Worm (Caenorhabditis elegans) whole organism, young adult: ENCODE results near the gene ttr-5.

Source experiments
- B0035.1 ChIP-seq: sonication (generic microtip); optimal IDR thresholded peaks from 2 replicates; lab custom pipeline; 2016; ENCODE audit warnings: missing genetic modification characterization, mild to moderate bottlenecking, missing compliant biosample characterization, missing genotype, missing genetic modification reagents
- F52B5.7 ChIP-seq: sonication (generic microtip); optimal IDR thresholded peaks from 2 replicates; lab custom pipeline; 2016; ENCODE audit warnings: mild to moderate bottlenecking, missing genetic modification characterization, missing compliant biosample characterization
- T26A5.8 ChIP-seq: sonication (generic microtip); optimal IDR thresholded peaks from 2 replicates; lab custom pipeline; 2016; ENCODE audit warnings: missing genetic modification characterization, missing compliant biosample characterization
- Y67H2A.10 ChIP-seq: fragments of 200-800 bp; sonication (Bioruptor generic); conservative IDR thresholded peaks from 2 replicates; pipeline ENCODE4 v1.3.6; 2022; ENCODE audit warnings: missing genetic modification reagents, missing genetic modification characterization, missing compliant biosample characterization
- Y79H2A.3 ChIP-seq: fragments of 200-800 bp; sonication (Bioruptor generic); conservative IDR thresholded peaks from 2 replicates; pipeline ENCODE4 v1.3.6; 2022; ENCODE audit warnings: missing genetic modification reagents, missing genetic modification characterization, missing compliant biosample characterization
- atf-7 ChIP-seq: sonication (generic microtip); optimal IDR thresholded peaks from 2 replicates; lab custom pipeline; 2017; ENCODE audit warnings: mild to moderate bottlenecking, missing genetic modification characterization, missing compliant biosample characterization
- bed-1 ChIP-seq: fragments of 200-800 bp; sonication (Bioruptor generic); IDR thresholded peaks from 2 replicates; pipeline ENCODE4 v1.3.6; 2022; ENCODE audit warnings: missing genetic modification reagents, missing genetic modification characterization, missing compliant biosample characterization
- ceh-40 ChIP-seq: fragments of 200-800 bp; sonication (Bioruptor generic); IDR thresholded peaks from 2 replicates; pipeline ENCODE4 v1.3.6; 2022; ENCODE audit warnings: missing genetic modification characterization, missing compliant biosample characterization
- ceh-58 ChIP-seq: fragments of 200-800 bp; sonication (Bioruptor generic); IDR thresholded peaks from 2 replicates; pipeline ENCODE4 v1.3.6; 2022; ENCODE audit warnings: missing genetic modification characterization, missing compliant biosample characterization
- egl-18 ChIP-seq: fragments of 200-800 bp; sonication (Bioruptor generic); IDR thresholded peaks from 2 replicates; pipeline ENCODE4 v1.3.6; 2022; ENCODE audit warnings: missing genetic modification reagents, missing genetic modification characterization, missing compliant biosample characterization
- ekl-4 ChIP-seq: fragments of 200-800 bp; sonication (Bioruptor generic); IDR thresholded peaks from 2 replicates; pipeline ENCODE4 v1.3.6; 2022; ENCODE audit warnings: missing genetic modification reagents, missing genetic modification characterization, missing compliant biosample characterization
- ets-4 ChIP-seq: fragments of 200-800 bp; sonication (Bioruptor generic); optimal IDR thresholded peaks from 2 replicates; lab custom pipeline; 2018; ENCODE audit warnings: mild to moderate bottlenecking, missing genetic modification characterization, missing compliant biosample characterization
- fkh-3 ChIP-seq: sonication (generic microtip); optimal IDR thresholded peaks from 2 replicates; lab custom pipeline; 2016; ENCODE audit warnings: mild to moderate bottlenecking, missing genetic modification characterization, missing compliant biosample characterization
- hlh-12 ChIP-seq: sonication (generic microtip); optimal IDR thresholded peaks from 2 replicates; lab custom pipeline; 2016; ENCODE audit warnings: missing genetic modification characterization, missing compliant biosample characterization
- hlh-26 ChIP-seq: fragments of 200-800 bp; sonication (Bioruptor generic); conservative IDR thresholded peaks from 2 replicates; pipeline ENCODE4 v1.3.6; 2022; ENCODE audit warnings: missing genetic modification reagents, missing genetic modification characterization, missing compliant biosample characterization
- hsf-1 ChIP-seq: fragments of 200-800 bp; sonication (Bioruptor generic); IDR thresholded peaks from 2 replicates; pipeline ENCODE4 v1.3.6; 2022; ENCODE audit warnings: missing genetic modification reagents, missing genetic modification characterization, missing compliant biosample characterization
- lag-1 ChIP-seq: fragments of 200-800 bp; sonication (Bioruptor generic); IDR thresholded peaks from 2 replicates; pipeline ENCODE4 v1.3.6; 2022; ENCODE audit warnings: missing genetic modification reagents, missing genetic modification characterization, missing compliant biosample characterization
- let-526 ChIP-seq: fragments of 200-800 bp; sonication (Bioruptor generic); IDR thresholded peaks from 2 replicates; pipeline ENCODE4 v1.3.6; 2022; ENCODE audit warnings: missing genetic modification reagents, missing genetic modification characterization, missing compliant biosample characterization
- let-607 ChIP-seq, 2 experiments: fragments of 200-800 bp in 1 of 2; sonication (Bioruptor generic) in 1 of 2; sonication (generic microtip) in 1 of 2; optimal IDR thresholded peaks; 2 replicates each; lab custom pipeline; 2016 to 2018; ENCODE audit warnings: mild to moderate bottlenecking in 2 of 2, missing compliant biosample characterization in 2 of 2, missing genetic modification characterization in 2 of 2, moderate library complexity in 2 of 2, missing genotype in 1 of 2
- lin-40 ChIP-seq: sonication (generic microtip); optimal IDR thresholded peaks from 2 replicates; lab custom pipeline; 2016; ENCODE audit warnings: missing genetic modification characterization, mild to moderate bottlenecking, missing compliant biosample characterization, missing genotype, missing genetic modification reagents
- lin-54 ChIP-seq: fragments of 200-800 bp; sonication (Bioruptor generic); optimal IDR thresholded peaks from 2 replicates; lab custom pipeline; 2018; ENCODE audit warnings: mild to moderate bottlenecking, missing genetic modification characterization, missing compliant biosample characterization
- lsl-1 ChIP-seq: fragments of 200-800 bp; sonication (Bioruptor generic); optimal IDR thresholded peaks from 2 replicates; lab custom pipeline; 2018; ENCODE audit warnings: mild to moderate bottlenecking, missing genetic modification characterization, moderate library complexity, missing compliant biosample characterization
- madf-10 ChIP-seq: sonication (generic microtip); optimal IDR thresholded peaks from 2 replicates; lab custom pipeline; 2016; ENCODE audit warnings: mild to moderate bottlenecking, missing genetic modification characterization, missing compliant biosample characterization
- madf-3 ChIP-seq: fragments of 200-800 bp; sonication (Bioruptor generic); IDR thresholded peaks from 2 replicates; pipeline ENCODE4 v1.3.6; 2022; ENCODE audit warnings: missing genetic modification reagents, missing genetic modification characterization, missing compliant biosample characterization
- madf-6 ChIP-seq: fragments of 200-800 bp; sonication (Bioruptor generic); IDR thresholded peaks from 2 replicates; pipeline ENCODE4 v1.3.6; 2022; ENCODE audit warnings: missing genetic modification reagents, missing genetic modification characterization, missing compliant biosample characterization
- madf-8 ChIP-seq: fragments of 200-800 bp; sonication (Bioruptor generic); conservative IDR thresholded peaks from 2 replicates; pipeline ENCODE4 v1.3.6; 2022; ENCODE audit warnings: missing genetic modification reagents, missing genetic modification characterization, missing compliant biosample characterization
- mel-28 ChIP-seq: sonication (generic microtip); optimal IDR thresholded peaks from 2 replicates; lab custom pipeline; 2016; ENCODE audit warnings: borderline replicate concordance, mild to moderate bottlenecking, missing genetic modification characterization, missing compliant biosample characterization
- nfya-2 ChIP-seq: fragments of 200-800 bp; sonication (Bioruptor generic); IDR thresholded peaks from 2 replicates; pipeline ENCODE4 v1.3.6; 2022; ENCODE audit warnings: missing genetic modification reagents, missing genetic modification characterization, missing compliant biosample characterization
- nhr-120 ChIP-seq: fragments of 200-800 bp; sonication (Bioruptor generic); IDR thresholded peaks from 2 replicates; pipeline ENCODE4 v1.3.6; 2022; ENCODE audit warnings: missing genetic modification characterization, missing compliant biosample characterization
- nhr-27 ChIP-seq: fragments of 200-800 bp; sonication (Bioruptor generic); optimal IDR thresholded peaks from 2 replicates; lab custom pipeline; 2018; ENCODE audit warnings: mild to moderate bottlenecking, missing genetic modification characterization, moderate library complexity, missing compliant biosample characterization
- pbrm-1 ChIP-seq: fragments of 200-800 bp; sonication (Bioruptor generic); IDR thresholded peaks from 2 replicates; pipeline ENCODE4 v1.3.6; 2022; ENCODE audit warnings: missing genetic modification reagents, missing genetic modification characterization, missing compliant biosample characterization
- pha-4 ChIP-seq: fragments of 150-350 bp; sonication (generic microtip); optimal IDR thresholded peaks from 2 replicates; lab custom pipeline; 2014; ENCODE audit warnings: missing biosample characterization, missing genetic modification reagents, missing genetic modification characterization
- sea-2 ChIP-seq: fragments of 200-800 bp; sonication (Bioruptor generic); IDR thresholded peaks from 2 replicates; pipeline ENCODE4 v1.3.6; 2022; ENCODE audit warnings: missing genetic modification characterization, missing compliant biosample characterization
- ztf-25 ChIP-seq: fragments of 200-800 bp; sonication (Bioruptor generic); IDR thresholded peaks from 2 replicates; pipeline ENCODE4 v1.3.6; 2022; ENCODE audit warnings: missing genetic modification reagents, missing genetic modification characterization, missing compliant biosample characterization

ttr-5 gene

DNA sequence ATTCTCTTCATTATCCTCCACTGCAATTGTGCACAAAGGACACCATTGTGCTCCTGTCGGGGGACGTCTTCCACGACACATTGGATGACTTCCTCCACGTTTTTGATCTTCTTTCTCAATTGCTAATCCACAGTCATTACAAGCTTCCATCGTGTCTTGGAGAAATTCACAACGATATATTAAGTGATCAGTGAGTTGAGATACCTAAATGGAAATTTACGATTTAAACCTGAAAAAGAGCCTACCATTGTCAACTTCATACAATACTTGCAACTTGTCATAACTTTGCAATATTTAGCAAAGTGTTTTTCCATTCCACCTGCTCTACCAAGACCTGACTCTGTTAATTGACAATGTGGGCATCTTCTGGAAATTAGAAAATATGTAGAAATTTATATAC lies 2.2 kb upstream of the ttr-5 start:
- TF ChIP-seq ets-4 (GFP tag; lab: Kevin White, UChicago), result no peak
- TF ChIP-seq fkh-3 (tag; lab: Kevin White, UChicago), result no peak
- no peak for TF ChIP-seq ztf-25 (GFP tag; lab: Robert Waterston, UW)

DNA sequence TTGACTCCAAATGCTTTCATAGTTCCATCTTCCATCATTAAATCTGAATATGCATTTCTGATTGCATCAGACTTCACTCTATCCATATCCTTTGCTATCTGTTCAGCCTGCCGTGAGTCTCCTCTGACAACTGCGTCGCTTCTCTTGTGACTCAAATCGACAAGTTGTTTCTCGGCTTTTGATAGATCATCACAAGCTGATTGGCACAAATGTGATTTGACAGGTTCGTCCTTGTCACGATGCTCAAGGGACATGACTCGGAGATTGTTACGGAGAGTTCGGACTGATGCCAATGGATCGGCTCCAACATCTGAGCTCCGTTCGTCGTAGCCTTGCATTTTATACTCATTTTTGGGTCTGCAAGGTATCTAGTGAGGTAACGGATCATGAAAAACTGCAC lies 1.4 kb upstream of the ttr-5 start:
- no peak for TF ChIP-seq F52B5.7 (tag; lab: Kevin White, UChicago)
- no peak for TF ChIP-seq Y79H2A.3
- no peak for TF ChIP-seq lin-54 (GFP tag; lab: Kevin White, UChicago)
- no peak for TF ChIP-seq madf-6
- no peak for TF ChIP-seq lin-40 (tag; lab: Kevin White, UChicago)
- no peak for TF ChIP-seq ceh-40
- no peak for TF ChIP-seq sea-2
- TF ChIP-seq ceh-58 (GFP tag; lab: Robert Waterston, UW), result no peak
- no peak for TF ChIP-seq madf-3 (GFP tag; lab: Robert Waterston, UW)
- no peak for TF ChIP-seq nfya-2 (GFP tag; lab: Robert Waterston, UW)
- TF ChIP-seq, all 124 proteins: peak for 0

DNA sequence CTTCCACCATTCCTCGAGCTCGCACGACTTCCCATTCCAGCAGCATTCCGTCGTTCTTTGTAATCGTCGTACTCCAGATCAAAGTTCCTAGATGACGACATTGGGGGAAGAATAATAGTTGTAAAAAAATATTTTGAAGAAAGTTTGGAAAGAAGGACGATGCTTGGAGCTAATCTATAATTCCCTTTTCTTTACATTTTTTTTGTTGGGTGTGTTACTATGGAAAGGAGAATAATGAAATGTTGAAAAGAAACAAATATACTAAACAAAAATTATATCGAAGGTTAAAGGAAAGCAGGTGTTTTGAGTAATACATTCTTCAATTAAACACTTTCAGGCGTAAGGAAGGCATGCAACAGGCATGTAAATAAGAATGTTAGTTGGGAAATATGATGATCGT lies 850 bp upstream of the ttr-5 start, which contains the start of gene C40H1.3:
C40H1.3 (minus strand) TSS at position 101 of the 400 bp plus-strand sequence.
- TF ChIP-seq B0035.1 (tag; lab: Kevin White, UChicago) (no peak), pbrm-1 (GFP tag; lab: Robert Waterston, UW) (no peak), lag-1 (GFP tag; lab: Robert Waterston, UW) (no peak), T26A5.8 (tag; lab: Kevin White, UChicago) (no peak), hlh-26 (GFP tag; lab: Robert Waterston, UW) (no peak), nhr-27 (tag; lab: Kevin White, UChicago) (no peak), madf-10 (no peak), mel-28 (no peak), Y67H2A.10 (no peak), bed-1 (no peak), pha-4 (no peak), nhr-120 (GFP tag; lab: Robert Waterston, UW) (no peak), atf-7 (no peak), madf-6 (no peak), hsf-1 (GFP tag; lab: Robert Waterston, UW) (no peak), hlh-12 (tag; lab: Kevin White, UChicago) (no peak), fkh-3 (tag; lab: Kevin White, UChicago) (no peak)

DNA sequence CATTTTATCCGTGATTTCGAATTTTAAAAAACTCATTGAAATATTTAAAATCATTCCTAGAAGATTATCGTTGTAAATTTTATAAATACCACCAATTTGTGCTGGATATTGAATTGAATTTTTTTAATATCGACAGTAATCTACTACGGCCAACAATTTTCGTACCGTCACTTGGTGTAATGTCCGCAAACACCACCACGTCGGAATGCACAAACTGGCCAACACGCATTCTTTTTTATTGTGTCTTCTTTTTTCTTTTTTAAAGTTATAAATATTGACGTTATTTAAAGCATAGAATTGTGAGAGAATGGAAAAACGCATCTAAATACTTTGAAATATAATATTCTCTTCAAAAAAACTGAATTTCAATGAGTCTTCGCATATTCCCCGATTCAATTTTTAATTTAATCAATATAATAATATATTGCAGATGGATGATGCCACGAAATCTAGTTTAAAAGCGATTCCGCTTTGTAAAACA lies 1.0 kb downstream of the ttr-5 start, which contains the start of gene ufc-1:
ufc-1 (plus strand) TSS at position 431 of the 481 bp plus-strand sequence.
- TF ChIP-seq lsl-1, result peak; percentile 20
- no peak for TF ChIP-seq ekl-4 (GFP tag; lab: Robert Waterston, UW)
- peak; percentile 52 to 86 for TF ChIP-seq let-607 (tag; optimal IDR thresholded peaks at IDR 0.05; lab: Kevin White, UChicago)
- TF ChIP-seq egl-18, result no peak
- no peak for TF ChIP-seq let-526 (GFP tag; lab: Robert Waterston, UW)
- no peak for TF ChIP-seq hsf-1 (GFP tag; lab: Robert Waterston, UW)
- no peak for TF ChIP-seq madf-8 (GFP tag; lab: Robert Waterston, UW)
- TF ChIP-seq mel-28, result no peak
- no peak for TF ChIP-seq B0035.1 (tag; lab: Kevin White, UChicago)
